Worm (Caenorhabditis elegans): ENCODE results near the gene Y113G7A.12.
"Not testable (repeated sequence)": the region's sequence is repeated elsewhere in the genome, so short reads cannot be mapped to it uniquely, and the experiment has no call there.

ce11 chrV:20180819-20181218 is 38.4 kb downstream of the Y113G7A.12 start:
- TF ChIP-seq dpl-1 (GFP tag; optimal IDR thresholded peaks at IDR 0.05); F49E8.2 (tag; optimal IDR thresholded peaks at IDR 0.05; ENCODE audit: insufficient read depth); mcd-1 (GFP tag; IDR thresholded peaks at IDR 0.05); die-1 (tag; optimal IDR thresholded peaks at IDR 0.05); nfyb-1 (GFP tag; IDR thresholded peaks at IDR 0.05); sptf-2 (GFP tag; optimal IDR thresholded peaks at IDR 0.05); Y56A3A.18 (GFP tag; IDR thresholded peaks at IDR 0.05); xnd-1 (tag; optimal IDR thresholded peaks at IDR 0.05); rcor-1 (GFP tag; IDR thresholded peaks at IDR 0.05); nfya-1 (tag; optimal IDR thresholded peaks at IDR 0.05; ENCODE audit: borderline replicate concordance, insufficient read depth): not testable (repeated sequence)
